Fruit fly (Drosophila melanogaster) whole organism, embryonic: Measurements from ENCODE around the gene Abca3.
A peak's percentile ranks its signal among the peaks of the same experiment; 100 is the strongest.

Source experiments
- Antp ChIP-seq: fragments of 200-800 bp; sonication (Bioruptor generic); optimal IDR thresholded peaks from 3 replicates; lab custom pipeline; 2016; ENCODE audit warnings: missing biosample characterization, missing genetic modification characterization
- Bdp1 ChIP-seq: fragments of 200-800 bp; sonication (Bioruptor generic); optimal IDR thresholded peaks from 3 replicates; lab custom pipeline; 2016; ENCODE audit warnings: missing biosample characterization, missing genetic modification characterization
- CG1024 ChIP-seq: fragments of 200-800 bp; sonication (Bioruptor generic); IDR thresholded peaks from 2 replicates; pipeline ENCODE4 v1.3.6; 2022; ENCODE audit warnings: missing biosample characterization, missing genetic modification characterization
- CG11696 ChIP-seq: fragments of 200-800 bp; sonication (Bioruptor generic); IDR thresholded peaks from 2 replicates; pipeline ENCODE4 v1.3.6; 2022; ENCODE audit warnings: missing biosample characterization, missing genetic modification characterization
- CG12236 ChIP-seq: fragments of 200-800 bp; sonication (Bioruptor generic); optimal IDR thresholded peaks from 2 replicates; lab custom pipeline; 2016; ENCODE audit warnings: missing biosample characterization, missing genetic modification characterization
- CG1233 ChIP-seq: fragments of 200-800 bp; sonication (Bioruptor generic); optimal IDR thresholded peaks from 4 replicates; lab custom pipeline; 2018; ENCODE audit warnings: missing biosample characterization, mild to moderate bottlenecking, missing genetic modification characterization
- CG14667 ChIP-seq: fragments of 200-800 bp; sonication (Bioruptor generic); IDR thresholded peaks from 2 replicates; pipeline ENCODE4 v1.3.6; 2022; ENCODE audit warnings: missing biosample characterization, missing genetic modification characterization
- CG15073 ChIP-seq: fragments of 200-800 bp; sonication (Bioruptor generic); optimal IDR thresholded peaks from 2 replicates; lab custom pipeline; 2016; ENCODE audit warnings: missing biosample characterization, missing genetic modification characterization
- CG17359 ChIP-seq: fragments of 200-800 bp; sonication (Bioruptor generic); optimal IDR thresholded peaks from 3 replicates; lab custom pipeline; 2018; ENCODE audit warnings: missing biosample characterization, mild to moderate bottlenecking, missing genetic modification characterization, moderate library complexity
- CG18599 ChIP-seq: fragments of 200-800 bp; sonication (Bioruptor generic); optimal IDR thresholded peaks from 3 replicates; lab custom pipeline; 2017; ENCODE audit warnings: missing biosample characterization, missing genetic modification characterization, mild to moderate bottlenecking, moderate library complexity, missing genetic modification reagents
- CG32772 ChIP-seq: fragments of 200-800 bp; sonication (Bioruptor generic); IDR thresholded peaks from 2 replicates; pipeline ENCODE4 v1.3.6; 2022; ENCODE audit warnings: missing biosample characterization, missing genetic modification characterization
- CG3281 ChIP-seq: fragments of 200-800 bp; sonication (Bioruptor generic); optimal IDR thresholded peaks from 3 replicates; lab custom pipeline; 2017; ENCODE audit warnings: missing biosample characterization, mild to moderate bottlenecking, missing genetic modification characterization
- CG3838 ChIP-seq: fragments of 200-800 bp; sonication (Bioruptor generic); optimal IDR thresholded peaks from 3 replicates; lab custom pipeline; 2016; ENCODE audit warnings: missing biosample characterization, missing genetic modification characterization
- CG7357 ChIP-seq: fragments of 200-800 bp; sonication (Bioruptor generic); IDR thresholded peaks from 3 replicates; pipeline ENCODE4 v1.3.6; 2022; ENCODE audit warnings: missing biosample characterization, missing genetic modification characterization
- CG8089 ChIP-seq: fragments of 200-800 bp; sonication (Bioruptor generic); optimal IDR thresholded peaks from 3 replicates; lab custom pipeline; 2016; ENCODE audit warnings: missing biosample characterization, missing genetic modification characterization
- CG8281 ChIP-seq: fragments of 200-800 bp; sonication (Bioruptor generic); optimal IDR thresholded peaks from 2 replicates; lab custom pipeline; 2018; ENCODE audit warnings: missing biosample characterization, mild to moderate bottlenecking, missing genetic modification characterization, moderate library complexity
- CG9817 ChIP-seq: fragments of 200-800 bp; sonication (Bioruptor generic); optimal IDR thresholded peaks from 2 replicates; lab custom pipeline; 2018; ENCODE audit warnings: missing biosample characterization, mild to moderate bottlenecking, missing genetic modification characterization, moderate library complexity
- CoRest ChIP-seq: fragments of 200-800 bp; sonication (Bioruptor generic); optimal IDR thresholded peaks from 3 replicates; lab custom pipeline; 2018; ENCODE audit warnings: missing biosample characterization, mild to moderate bottlenecking, missing genetic modification characterization, moderate library complexity
- Dref ChIP-seq: fragments of 200-800 bp; sonication (Bioruptor generic); IDR thresholded peaks from 2 replicates; pipeline ENCODE4 v1.3.6; 2022; ENCODE audit warnings: missing biosample characterization, missing genetic modification characterization
- Fer2 ChIP-seq: fragments of 200-800 bp; sonication (Bioruptor generic); optimal IDR thresholded peaks from 2 replicates; lab custom pipeline; 2018; ENCODE audit warnings: missing biosample characterization, mild to moderate bottlenecking, missing genetic modification characterization, moderate library complexity
- Fer3 ChIP-seq: fragments of 200-800 bp; sonication (Bioruptor generic); optimal IDR thresholded peaks from 2 replicates; lab custom pipeline; 2018; ENCODE audit warnings: missing biosample characterization, mild to moderate bottlenecking, missing genetic modification characterization, moderate library complexity
- H15 ChIP-seq: fragments of 200-800 bp; sonication (Bioruptor generic); IDR thresholded peaks from 3 replicates; pipeline ENCODE4 v1.3.6; 2022; ENCODE audit warnings: missing biosample characterization, missing genetic modification characterization
- H2.0 ChIP-seq: fragments of 200-800 bp; sonication (Bioruptor generic); IDR thresholded peaks from 2 replicates; pipeline ENCODE4 v1.3.6; 2022; ENCODE audit warnings: missing biosample characterization, missing genetic modification characterization
- HHEX ChIP-seq: fragments of 200-800 bp; sonication (Bioruptor generic); optimal IDR thresholded peaks from 3 replicates; lab custom pipeline; 2017; ENCODE audit warnings: missing biosample characterization, mild to moderate bottlenecking, missing genetic modification characterization, missing genetic modification reagents
- Hey ChIP-seq: fragments of 200-800 bp; sonication (Bioruptor generic); optimal IDR thresholded peaks from 3 replicates; lab custom pipeline; 2018; ENCODE audit warnings: missing biosample characterization, mild to moderate bottlenecking, missing genetic modification characterization
- Hr3 ChIP-seq: fragments of 200-800 bp; sonication (Bioruptor generic); optimal IDR thresholded peaks from 3 replicates; lab custom pipeline; 2016; ENCODE audit warnings: missing biosample characterization, missing genetic modification characterization
- Hr51 ChIP-seq, 2 experiments: fragments of 200-800 bp; sonication (Bioruptor generic); optimal IDR thresholded peaks; 2 replicates in 1 of 2; 3 replicates in 1 of 2; lab custom pipeline; 2016 to 2018; ENCODE audit warnings: missing biosample characterization in 2 of 2, missing genetic modification characterization in 2 of 2, mild to moderate bottlenecking in 1 of 2, moderate library complexity in 1 of 2
- Kr ChIP-seq: fragments of 200-800 bp; sonication (Bioruptor generic); optimal IDR thresholded peaks from 2 replicates; lab custom pipeline; 2017; ENCODE audit warnings: missing biosample characterization, mild to moderate bottlenecking, missing genetic modification characterization
- Lpt ChIP-seq: fragments of >200 bp; optimal IDR thresholded peaks from 2 replicates; lab custom pipeline; 2018; ENCODE audit warnings: missing biosample characterization, missing genetic modification characterization
- NC2β ChIP-seq: fragments of 200-800 bp; sonication (Bioruptor generic); optimal IDR thresholded peaks from 2 replicates; lab custom pipeline; 2016; ENCODE audit warnings: missing biosample characterization, missing genetic modification characterization
- PHDP ChIP-seq: fragments of 200-800 bp; sonication (Bioruptor generic); optimal IDR thresholded peaks from 3 replicates; lab custom pipeline; 2018; ENCODE audit warnings: missing biosample characterization, mild to moderate bottlenecking, missing genetic modification characterization, moderate library complexity
- Sin3A ChIP-seq: fragments of >200 bp; optimal IDR thresholded peaks from 2 replicates; lab custom pipeline; 2018
- Six4 ChIP-seq: fragments of 200-800 bp; sonication (Bioruptor generic); optimal IDR thresholded peaks from 2 replicates; lab custom pipeline; 2016; ENCODE audit warnings: missing biosample characterization, missing genetic modification characterization
- Sox102F ChIP-seq: fragments of 200-800 bp; sonication (Bioruptor generic); optimal IDR thresholded peaks from 2 replicates; lab custom pipeline; 2018; ENCODE audit warnings: missing biosample characterization, mild to moderate bottlenecking, missing genetic modification characterization, moderate library complexity
- al ChIP-seq: fragments of 200-800 bp; sonication (Bioruptor generic); IDR thresholded peaks from 2 replicates; pipeline ENCODE4 v1.3.6; 2022; ENCODE audit warnings: missing biosample characterization, missing genetic modification characterization
- caup ChIP-seq: fragments of 200-800 bp; sonication (Bioruptor generic); optimal IDR thresholded peaks from 3 replicates; lab custom pipeline; 2017; ENCODE audit warnings: missing biosample characterization, mild to moderate bottlenecking, missing genetic modification characterization, moderate library complexity; ENCODE audit not compliant: severe bottlenecking
- croc ChIP-seq: fragments of 200-800 bp; sonication (Bioruptor generic); conservative IDR thresholded peaks from 3 replicates; pipeline ENCODE4 v1.3.6; 2022; ENCODE audit warnings: missing biosample characterization, missing genetic modification characterization
- crol ChIP-seq: fragments of 200-800 bp; sonication (Bioruptor generic); IDR thresholded peaks from 2 replicates; pipeline ENCODE4 v1.3.6; 2022; ENCODE audit warnings: missing biosample characterization, missing genetic modification characterization
- crp ChIP-seq, 2 experiments: fragments of 200-800 bp; sonication (Bioruptor generic); optimal IDR thresholded peaks; 2 replicates in 1 of 2; 3 replicates in 1 of 2; lab custom pipeline; 2017; ENCODE audit warnings: missing biosample characterization in 2 of 2, missing genetic modification characterization in 2 of 2, mild to moderate bottlenecking in 1 of 2, moderate library complexity in 1 of 2
- da ChIP-seq: fragments of 200-800 bp; sonication (Bioruptor generic); optimal IDR thresholded peaks from 2 replicates; lab custom pipeline; 2016; ENCODE audit warnings: missing biosample characterization, missing genetic modification characterization
- dan ChIP-seq: fragments of 200-800 bp; sonication (Bioruptor generic); IDR thresholded peaks from 2 replicates; pipeline ENCODE4 v1.3.6; 2022; ENCODE audit warnings: missing biosample characterization, missing genetic modification characterization
- hbn ChIP-seq: fragments of 200-800 bp; sonication (Bioruptor generic); IDR thresholded peaks from 2 replicates; pipeline ENCODE4 v1.3.6; 2022; ENCODE audit warnings: missing biosample characterization, missing genetic modification characterization; ENCODE audit not compliant: partially characterized antibody
- jing ChIP-seq: fragments of 200-800 bp; sonication (Bioruptor generic); optimal IDR thresholded peaks from 2 replicates; lab custom pipeline; 2018; ENCODE audit warnings: missing biosample characterization, mild to moderate bottlenecking, missing genetic modification characterization
- jumu ChIP-seq: fragments of 200-800 bp; sonication (Bioruptor generic); optimal IDR thresholded peaks from 3 replicates; lab custom pipeline; 2016; ENCODE audit warnings: missing biosample characterization, missing genetic modification characterization
- lola ChIP-seq, 3 experiments: fragments of >200 bp in 2 of 3; fragments of 200-800 bp in 1 of 3; sonication (Bioruptor generic) in 1 of 3; optimal IDR thresholded peaks; 2 replicates each; lab custom pipeline; 2017 to 2019; ENCODE audit warnings: missing biosample characterization in 3 of 3, missing genetic modification characterization in 3 of 3, mild to moderate bottlenecking in 1 of 3, moderate library complexity in 1 of 3
- sc ChIP-seq, 3 experiments: fragments of >200 bp in 2 of 3; fragments of 200-800 bp in 1 of 3; sonication (Bioruptor generic) in 1 of 3; optimal IDR thresholded peaks; 2 replicates in 2 of 3; 3 replicates in 1 of 3; lab custom pipeline; 2017; ENCODE audit warnings: mild to moderate bottlenecking in 1 of 3, missing biosample characterization in 1 of 3, missing genetic modification characterization in 1 of 3, missing genetic modification reagents in 1 of 3
- twi ChIP-seq: fragments of 200-800 bp; optimal IDR thresholded peaks from 2 replicates; lab custom pipeline; 2019; ENCODE audit warnings: missing biosample characterization, mild to moderate bottlenecking, missing genetic modification characterization, moderate library complexity
- unc-4 ChIP-seq: fragments of 200-800 bp; sonication (Bioruptor generic); IDR thresholded peaks from 2 replicates; pipeline ENCODE4 v1.3.6; 2022; ENCODE audit warnings: missing biosample characterization, missing genetic modification characterization; ENCODE audit not compliant: partially characterized antibody
- wek ChIP-seq: fragments of 200-800 bp; sonication (Bioruptor generic); optimal IDR thresholded peaks from 3 replicates; lab custom pipeline; 2018; ENCODE audit warnings: missing biosample characterization, mild to moderate bottlenecking, missing genetic modification characterization, moderate library complexity

Abca3 gene

DNA sequence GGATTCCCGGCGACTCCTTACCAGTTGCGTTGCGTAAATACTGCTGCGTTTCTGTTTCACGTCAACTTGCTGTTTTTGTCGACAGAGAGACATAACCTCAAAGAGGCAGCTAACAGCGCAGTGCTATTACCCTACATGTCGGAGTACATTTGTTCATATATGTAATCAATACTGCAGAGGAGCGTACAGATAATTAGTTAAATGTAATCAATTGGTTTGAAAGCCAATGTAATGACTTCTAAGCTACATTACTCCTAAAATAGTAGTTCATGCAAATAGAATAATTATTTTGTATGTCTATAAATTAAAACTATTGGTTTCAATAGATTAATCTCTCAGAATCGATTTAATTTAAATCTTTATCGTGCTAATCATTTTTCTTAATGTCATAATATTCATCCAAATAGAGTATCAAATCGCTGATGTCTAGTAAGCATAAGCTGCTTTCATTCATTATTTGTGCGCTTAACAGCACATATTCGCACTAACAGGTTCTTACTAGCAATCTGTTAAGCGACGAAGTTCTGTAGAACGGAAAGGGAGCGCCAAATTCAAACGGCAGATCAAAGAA is 12.8 kb upstream of the Abca3 start, which contains the start of the genes SLIRP1 and anox (continued):
- TF ChIP-seq HHEX (peak; percentile 80), lola (GFP tag; optimal IDR thresholded peaks at IDR 0.05; lab: Kevin White, UChicago) (peak in 1 of 3 experiments; percentile 92), CG18599 (peak; percentile 89), CG1024 (GFP tag; lab: Robert Waterston, UW) (no peak), CG7357 (GFP tag; lab: Robert Waterston, UW) (peak; percentile 76), CG12236 (GFP tag; lab: Kevin White, UChicago) (peak; percentile 76), CG15073 (GFP tag; lab: Kevin White, UChicago) (peak; percentile 7), PHDP (tag; lab: Kevin White, UChicago) (peak; percentile 90), CG17359 (tag; lab: Kevin White, UChicago) (peak; percentile 80), unc-4 (GFP tag; lab: Robert Waterston, UW) (no peak), NC2β (GFP tag; lab: Kevin White, UChicago) (peak; percentile 65), jing (GFP tag; lab: Kevin White, UChicago) (no peak), CG3281 (peak; percentile 88), Kr (GFP tag; lab: Kevin White, UChicago) (no peak), CG1233 (GFP tag; lab: Kevin White, UChicago) (peak; percentile 87), dan (GFP tag; lab: Robert Waterston, UW) (no peak), Sin3A (lab: Kevin White, UChicago) (no peak), twi (tag; lab: Kevin White, UChicago) (peak; percentile 78), wek (GFP tag; lab: Kevin White, UChicago) (peak; percentile 27), caup (GFP tag; lab: Kevin White, UChicago) (peak; percentile 85), sc (optimal IDR thresholded peaks at IDR 0.05; lab: Kevin White, UChicago) (no peak), sc (GFP tag; optimal IDR thresholded peaks at IDR 0.05; lab: Kevin White, UChicago) (peak; percentile 72), crol (GFP tag; lab: Robert Waterston, UW) (no peak), Antp (GFP tag; lab: Kevin White, UChicago) (peak; percentile 65), CG3838 (GFP tag; lab: Kevin White, UChicago) (peak; percentile 49), CG9817 (tag; lab: Kevin White, UChicago) (peak; percentile 85), CG11696 (GFP tag; lab: Robert Waterston, UW) (no peak), Sox102F (peak; percentile 89), Hr3 (GFP tag; lab: Kevin White, UChicago) (peak; percentile 89), CG32772 (GFP tag; lab: Robert Waterston, UW) (peak; percentile 71), Bdp1 (GFP tag; lab: Kevin White, UChicago) (peak; percentile 56), CG14667 (GFP tag; lab: Robert Waterston, UW) (peak; percentile 60), Six4 (GFP tag; lab: Kevin White, UChicago) (peak; percentile 82), Hey (tag; lab: Kevin White, UChicago) (no peak), crp (GFP tag; optimal IDR thresholded peaks at IDR 0.05; lab: Kevin White, UChicago) (peak in 1 of 2 experiments; percentile 43), Lpt (GFP tag; lab: Kevin White, UChicago) (no peak), da (GFP tag; lab: Kevin White, UChicago) (no peak), Fer2 (tag; lab: Kevin White, UChicago) (peak; percentile 61), jumu (GFP tag; lab: Kevin White, UChicago) (peak; percentile 67), hbn (GFP tag; lab: Robert Waterston, UW) (no peak), Fer3 (tag; lab: Kevin White, UChicago) (peak; percentile 85), croc (GFP tag; lab: Robert Waterston, UW) (peak; percentile 71), H15 (peak; percentile 72), al (GFP tag; lab: Robert Waterston, UW) (peak; percentile 55), CG8089 (GFP tag; lab: Kevin White, UChicago) (peak; percentile 61), H2.0 (GFP tag; lab: Robert Waterston, UW) (peak; percentile 58; the same call in 1 of the 2 replicates), Hr51 (GFP tag; optimal IDR thresholded peaks at IDR 0.05; lab: Kevin White, UChicago) (peak; percentile 39 to 92), CoRest (tag; lab: Kevin White, UChicago) (peak; percentile 96), Dref (GFP tag; lab: Robert Waterston, UW) (no peak), CG8281 (tag; lab: Kevin White, UChicago) (peak; percentile 69)
